Fruit fly (Drosophila melanogaster) whole organism, embryonic: ENCODE results near the gene CG14024.
A peak's percentile ranks its signal among the peaks of the same experiment; 100 is the strongest.

Experiments
- Ada2b ChIP-seq: fragments of 200-800 bp; sonication (Bioruptor generic); IDR thresholded peaks from 2 replicates; pipeline ENCODE4 v1.3.6; 2022; ENCODE audit warnings: missing biosample characterization, missing genetic modification characterization
- CG10431 ChIP-seq: fragments of 200-800 bp; sonication (Bioruptor generic); optimal IDR thresholded peaks from 3 replicates; lab custom pipeline; 2018; ENCODE audit warnings: missing biosample characterization, mild to moderate bottlenecking, missing genetic modification characterization
- CG10959 ChIP-seq: fragments of 200-800 bp; sonication (Bioruptor generic); IDR thresholded peaks from 2 replicates; pipeline ENCODE4 v1.3.6; 2022; ENCODE audit warnings: missing biosample characterization, missing genetic modification characterization
- CG13624 ChIP-seq: fragments of 200-800 bp; sonication (Bioruptor generic); optimal IDR thresholded peaks from 2 replicates; lab custom pipeline; 2016; ENCODE audit warnings: missing biosample characterization, missing genetic modification characterization
- CG14014 ChIP-seq: fragments of 200-800 bp; sonication (Bioruptor generic); IDR thresholded peaks from 2 replicates; pipeline ENCODE4 v1.3.6; 2022; ENCODE audit warnings: missing biosample characterization, missing genetic modification characterization
- CG14860 ChIP-seq: fragments of 200-800 bp; sonication (Bioruptor generic); IDR thresholded peaks from 3 replicates; pipeline ENCODE4 v1.3.6; 2022; ENCODE audit warnings: missing biosample characterization, missing genetic modification characterization; ENCODE audit not compliant: partially characterized antibody
- CG15011 ChIP-seq: fragments of 200-800 bp; sonication (Bioruptor generic); optimal IDR thresholded peaks from 3 replicates; lab custom pipeline; 2018; ENCODE audit warnings: missing biosample characterization, mild to moderate bottlenecking, missing genetic modification characterization
- CG15073 ChIP-seq: fragments of 200-800 bp; sonication (Bioruptor generic); optimal IDR thresholded peaks from 2 replicates; lab custom pipeline; 2016; ENCODE audit warnings: missing biosample characterization, missing genetic modification characterization
- CG15479 ChIP-seq: fragments of 200-800 bp; sonication (Bioruptor generic); optimal IDR thresholded peaks from 3 replicates; lab custom pipeline; 2019; ENCODE audit warnings: missing biosample characterization, mild to moderate bottlenecking, missing genetic modification characterization, moderate library complexity
- CG1647 ChIP-seq: fragments of 200-800 bp; sonication (Bioruptor generic); optimal IDR thresholded peaks from 3 replicates; lab custom pipeline; 2016; ENCODE audit warnings: missing biosample characterization, missing genetic modification characterization
- CG17328 ChIP-seq: fragments of 200-800 bp; sonication (Bioruptor generic); IDR thresholded peaks from 2 replicates; pipeline ENCODE4 v1.3.6; 2022; ENCODE audit warnings: missing biosample characterization, missing genetic modification characterization
- CG4424 ChIP-seq: fragments of 200-800 bp; sonication (Bioruptor generic); optimal IDR thresholded peaks from 3 replicates; lab custom pipeline; 2016; ENCODE audit warnings: missing biosample characterization, missing genetic modification characterization
- CG6689 ChIP-seq: fragments of 200-800 bp; sonication (Bioruptor generic); IDR thresholded peaks from 2 replicates; pipeline ENCODE4 v1.3.6; 2022; ENCODE audit warnings: missing biosample characterization, missing genetic modification characterization
- CG9727 ChIP-seq: fragments of 200-800 bp; sonication (Bioruptor generic); optimal IDR thresholded peaks from 3 replicates; lab custom pipeline; 2017; ENCODE audit warnings: missing biosample characterization, mild to moderate bottlenecking, missing genetic modification characterization
- Dip3 ChIP-seq: fragments of 200-800 bp; sonication (Bioruptor generic); optimal IDR thresholded peaks from 3 replicates; lab custom pipeline; 2016; ENCODE audit warnings: missing biosample characterization, missing genetic modification characterization
- Dref ChIP-seq: fragments of 200-800 bp; sonication (Bioruptor generic); IDR thresholded peaks from 2 replicates; pipeline ENCODE4 v1.3.6; 2022; ENCODE audit warnings: missing biosample characterization, missing genetic modification characterization
- E2f1 ChIP-seq: fragments of 200-800 bp; sonication (Bioruptor generic); IDR thresholded peaks from 2 replicates; pipeline ENCODE4 v1.3.6; 2022; ENCODE audit warnings: missing biosample characterization, missing genetic modification characterization
- HHEX ChIP-seq: fragments of 200-800 bp; sonication (Bioruptor generic); optimal IDR thresholded peaks from 3 replicates; lab custom pipeline; 2017; ENCODE audit warnings: missing biosample characterization, mild to moderate bottlenecking, missing genetic modification characterization, missing genetic modification reagents
- Hr51 ChIP-seq, 2 experiments: fragments of 200-800 bp; sonication (Bioruptor generic); optimal IDR thresholded peaks; 2 replicates in 1 of 2; 3 replicates in 1 of 2; lab custom pipeline; 2016 to 2018; ENCODE audit warnings: missing biosample characterization in 2 of 2, missing genetic modification characterization in 2 of 2, mild to moderate bottlenecking in 1 of 2, moderate library complexity in 1 of 2
- Six4 ChIP-seq: fragments of 200-800 bp; sonication (Bioruptor generic); optimal IDR thresholded peaks from 2 replicates; lab custom pipeline; 2016; ENCODE audit warnings: missing biosample characterization, missing genetic modification characterization
- Sox102F ChIP-seq: fragments of 200-800 bp; sonication (Bioruptor generic); optimal IDR thresholded peaks from 2 replicates; lab custom pipeline; 2018; ENCODE audit warnings: missing biosample characterization, mild to moderate bottlenecking, missing genetic modification characterization, moderate library complexity
- Spps ChIP-seq: fragments of 200-800 bp; sonication (Bioruptor generic); optimal IDR thresholded peaks from 2 replicates; lab custom pipeline; 2018; ENCODE audit warnings: missing biosample characterization, mild to moderate bottlenecking, missing genetic modification characterization
- ash1 ChIP-seq: fragments of 200-800 bp; sonication (Bioruptor generic); optimal IDR thresholded peaks from 2 replicates; lab custom pipeline; 2018; ENCODE audit warnings: missing biosample characterization, mild to moderate bottlenecking, missing genetic modification characterization
- ato ChIP-seq: fragments of 200-800 bp; sonication (Bioruptor generic); IDR thresholded peaks from 2 replicates; pipeline ENCODE4 v1.3.6; 2022; ENCODE audit warnings: missing biosample characterization, missing genetic modification characterization; ENCODE audit not compliant: partially characterized antibody
- bigmax ChIP-seq: fragments of 200-800 bp; sonication (Bioruptor generic); optimal IDR thresholded peaks from 2 replicates; lab custom pipeline; 2018; ENCODE audit warnings: missing biosample characterization, mild to moderate bottlenecking, missing genetic modification characterization
- cato ChIP-seq: fragments of 200-800 bp; sonication (Bioruptor generic); optimal IDR thresholded peaks from 2 replicates; lab custom pipeline; 2016; ENCODE audit warnings: missing biosample characterization, missing genetic modification characterization, borderline replicate concordance
- caup ChIP-seq: fragments of 200-800 bp; sonication (Bioruptor generic); optimal IDR thresholded peaks from 3 replicates; lab custom pipeline; 2017; ENCODE audit warnings: missing biosample characterization, mild to moderate bottlenecking, missing genetic modification characterization, moderate library complexity; ENCODE audit not compliant: severe bottlenecking
- corto ChIP-seq: fragments of 200-800 bp; sonication (Bioruptor generic); optimal IDR thresholded peaks from 2 replicates; lab custom pipeline; 2016; ENCODE audit warnings: missing biosample characterization, mild to moderate bottlenecking, missing genetic modification characterization, moderate library complexity
- dan ChIP-seq: fragments of 200-800 bp; sonication (Bioruptor generic); IDR thresholded peaks from 2 replicates; pipeline ENCODE4 v1.3.6; 2022; ENCODE audit warnings: missing biosample characterization, missing genetic modification characterization
- eyg ChIP-seq: fragments of 200-800 bp; sonication (Bioruptor generic); optimal IDR thresholded peaks from 3 replicates; lab custom pipeline; 2016; ENCODE audit warnings: missing biosample characterization, missing genetic modification characterization
- gsb-n ChIP-seq: fragments of 200-800 bp; sonication (Bioruptor generic); optimal IDR thresholded peaks from 3 replicates; lab custom pipeline; 2018; ENCODE audit warnings: missing biosample characterization, mild to moderate bottlenecking, missing genetic modification characterization
- ham ChIP-seq: fragments of 200-800 bp; sonication (Bioruptor generic); IDR thresholded peaks from 2 replicates; pipeline ENCODE4 v1.3.6; 2022; ENCODE audit warnings: missing biosample characterization, missing genetic modification characterization
- jigr1 ChIP-seq: fragments of 200-800 bp; sonication (Bioruptor generic); IDR thresholded peaks from 3 replicates; pipeline ENCODE4 v1.3.6; 2022; ENCODE audit warnings: missing biosample characterization, missing genetic modification characterization
- lab ChIP-seq: fragments of 200-800 bp; sonication (Bioruptor generic); optimal IDR thresholded peaks from 3 replicates; lab custom pipeline; 2017; ENCODE audit warnings: missing biosample characterization, missing genetic modification characterization, mild to moderate bottlenecking, moderate library complexity, missing genetic modification reagents
- luna ChIP-seq: fragments of 200-800 bp; sonication (Bioruptor generic); optimal IDR thresholded peaks from 2 replicates; lab custom pipeline; 2016; ENCODE audit warnings: missing biosample characterization, missing genetic modification characterization
- nerfin-2 ChIP-seq: fragments of 200-800 bp; sonication (Bioruptor generic); IDR thresholded peaks from 2 replicates; pipeline ENCODE4 v1.3.6; 2022; ENCODE audit warnings: missing biosample characterization, missing genetic modification characterization; ENCODE audit not compliant: partially characterized antibody
- org-1 ChIP-seq: fragments of 200-800 bp; sonication (Bioruptor generic); optimal IDR thresholded peaks from 2 replicates; lab custom pipeline; 2017; ENCODE audit warnings: missing biosample characterization, missing genetic modification characterization
- p53 ChIP-seq: fragments of 200-800 bp; sonication (Bioruptor generic); optimal IDR thresholded peaks from 2 replicates; lab custom pipeline; 2016; ENCODE audit warnings: missing biosample characterization, missing genetic modification characterization
- peb ChIP-seq: fragments of 200-800 bp; sonication (Bioruptor generic); IDR thresholded peaks from 2 replicates; pipeline ENCODE4 v1.3.6; 2022; ENCODE audit warnings: missing biosample characterization, missing genetic modification characterization
- salm ChIP-seq: fragments of 200-800 bp; sonication (Bioruptor generic); optimal IDR thresholded peaks from 2 replicates; lab custom pipeline; 2018; ENCODE audit warnings: missing biosample characterization, mild to moderate bottlenecking, missing genetic modification characterization
- sim ChIP-seq: fragments of 200-800 bp; sonication (Bioruptor generic); IDR thresholded peaks from 2 replicates; pipeline ENCODE4 v1.3.6; 2022; ENCODE audit warnings: missing biosample characterization, missing genetic modification characterization
- slou ChIP-seq: fragments of 200-800 bp; sonication (Bioruptor generic); optimal IDR thresholded peaks from 3 replicates; lab custom pipeline; 2016; ENCODE audit warnings: missing biosample characterization, missing genetic modification characterization
- slp2 ChIP-seq: fragments of 200-800 bp; sonication (Bioruptor generic); optimal IDR thresholded peaks from 2 replicates; lab custom pipeline; 2016; ENCODE audit warnings: missing biosample characterization, missing genetic modification characterization
- sna ChIP-seq: fragments of 200-800 bp; sonication (Bioruptor generic); IDR thresholded peaks from 2 replicates; pipeline ENCODE4 v1.3.6; 2022; ENCODE audit warnings: missing biosample characterization, missing genetic modification characterization; ENCODE audit not compliant: partially characterized antibody
- so ChIP-seq: fragments of 200-800 bp; sonication (Bioruptor generic); IDR thresholded peaks from 3 replicates; pipeline ENCODE4 v1.3.6; 2022; ENCODE audit warnings: missing biosample characterization, missing genetic modification characterization
- sob ChIP-seq: fragments of 200-800 bp; sonication (Bioruptor generic); IDR thresholded peaks from 2 replicates; pipeline ENCODE4 v1.3.6; 2022; ENCODE audit warnings: missing biosample characterization, missing genetic modification characterization
- ttk ChIP-seq: fragments of 200-800 bp; sonication (Bioruptor generic); IDR thresholded peaks from 2 replicates; pipeline ENCODE4 v2.1.2; 2022; ENCODE audit warnings: missing biosample characterization, missing genetic modification characterization
- usp ChIP-seq: fragments of >200 bp; optimal IDR thresholded peaks from 2 replicates; lab custom pipeline; 2017; ENCODE audit warnings: missing biosample characterization, missing genetic modification characterization
- wdn ChIP-seq: fragments of 200-800 bp; sonication (Bioruptor generic); IDR thresholded peaks from 2 replicates; pipeline ENCODE4 v1.3.6; 2022; ENCODE audit warnings: missing biosample characterization, missing genetic modification characterization

CG14024 gene

DNA sequence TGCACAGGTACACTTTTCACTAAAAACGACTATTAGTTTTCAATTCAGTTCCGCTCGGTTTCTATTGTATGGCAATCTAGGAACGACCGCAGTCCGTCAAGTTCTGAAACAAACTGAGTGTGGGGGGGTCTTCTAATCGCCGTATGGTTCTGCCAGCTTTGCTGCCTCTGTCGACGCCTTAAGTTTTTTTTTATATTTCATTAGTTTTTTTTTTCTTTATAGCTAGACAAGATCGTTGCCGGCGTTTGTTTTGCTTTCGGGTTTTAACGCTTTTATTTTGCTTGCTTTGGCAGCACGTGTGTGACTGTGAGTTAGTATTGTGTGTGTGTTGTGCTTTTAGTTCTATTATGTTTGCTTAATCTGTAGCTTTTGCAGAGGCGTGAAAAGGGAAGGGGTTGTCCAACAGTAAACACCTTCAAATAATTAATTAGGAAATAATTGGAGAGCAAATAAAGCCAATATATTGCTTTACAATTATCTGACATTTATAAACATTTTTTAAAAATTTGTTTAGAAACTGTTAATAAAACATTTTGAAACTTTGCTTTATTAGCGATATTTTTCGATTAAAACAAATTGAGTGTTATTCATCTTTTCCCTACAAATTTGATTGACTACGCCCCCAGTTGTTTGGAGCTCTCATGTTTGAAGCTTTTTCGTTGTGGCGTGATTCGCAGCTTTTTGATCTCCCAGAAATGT lies 27.6 kb upstream of the CG14024 start, which contains the start of gene Acsf2 (continued):
- TF ChIP-seq caup (peak; percentile 97), org-1 (GFP tag; lab: Kevin White, UChicago) (peak; percentile 95), ham (GFP tag; lab: Robert Waterston, UW) (peak; percentile 95), CG15479 (GFP tag; lab: Kevin White, UChicago) (no peak), E2f1 (GFP tag; lab: Robert Waterston, UW) (peak; percentile 96), ttk (peak; percentile 85), wdn (GFP tag; lab: Robert Waterston, UW) (peak; percentile 95), so (peak; percentile 95), luna (peak; percentile 92), eyg (GFP tag; lab: Kevin White, UChicago) (peak; percentile 90), sim (GFP tag; lab: Robert Waterston, UW) (peak; percentile 66; the same call in 1 of the 2 replicates), jigr1 (GFP tag; lab: Robert Waterston, UW) (peak; percentile 86; the same call in 2 of the 3 replicates), ash1 (peak; percentile 71), ato (no peak), Dref (peak; percentile 39; the same call in 1 of the 2 replicates), salm (tag; lab: Kevin White, UChicago) (peak; percentile 85), corto (GFP tag; lab: Kevin White, UChicago) (peak; percentile 16), p53 (GFP tag; lab: Kevin White, UChicago) (peak; percentile 55), CG10431 (GFP tag; lab: Kevin White, UChicago) (no peak), lab (peak; percentile 99), Sox102F (GFP tag; lab: Kevin White, UChicago) (peak; percentile 89), HHEX (GFP tag; lab: Kevin White, UChicago) (peak; percentile 97), usp (GFP tag; lab: Kevin White, UChicago) (no peak), Dip3 (GFP tag; lab: Kevin White, UChicago) (peak; percentile 99), CG6689 (GFP tag; lab: Robert Waterston, UW) (peak; percentile 95), bigmax (no peak), Spps (tag; lab: Kevin White, UChicago) (no peak), Hr51 (GFP tag; optimal IDR thresholded peaks at IDR 0.05; lab: Kevin White, UChicago) (peak; percentile 95 to 97), dan (0 out of 2 replicates have a peak, but pooled peaks have one; percentile 12), CG4424 (GFP tag; lab: Kevin White, UChicago) (peak; percentile 90), CG15073 (GFP tag; lab: Kevin White, UChicago) (peak; percentile 27), CG13624 (GFP tag; lab: Kevin White, UChicago) (peak; percentile 98), CG17328 (peak; percentile 71), sob (GFP tag; lab: Robert Waterston, UW) (peak; percentile 98), CG14860 (GFP tag; lab: Robert Waterston, UW) (no peak), CG10959 (GFP tag; lab: Robert Waterston, UW) (no peak), nerfin-2 (GFP tag; lab: Robert Waterston, UW) (no peak), slp2 (GFP tag; lab: Kevin White, UChicago) (peak; percentile 91), sna (GFP tag; lab: Robert Waterston, UW) (no peak), gsb-n (tag; lab: Kevin White, UChicago) (no peak), CG9727 (GFP tag; lab: Kevin White, UChicago) (peak; percentile 95), CG1647 (peak; percentile 91), Ada2b (peak; percentile 95), slou (peak; percentile 96), peb (GFP tag; lab: Robert Waterston, UW) (peak; percentile 61), Six4 (GFP tag; lab: Kevin White, UChicago) (peak; percentile 83), CG15011 (peak; percentile 98), cato (GFP tag; lab: Kevin White, UChicago) (peak; percentile 74), CG14014 (GFP tag; lab: Robert Waterston, UW) (peak; percentile 97)
